Fruit fly (Drosophila melanogaster) whole organism, embryonic: Measurements from ENCODE around the gene CG7739.

Source experiments
- Abd-B ChIP-seq: fragments of 200-800 bp; sonication (Bioruptor generic); optimal IDR thresholded peaks from 2 replicates; lab custom pipeline; 2018; ENCODE audit warnings: missing biosample characterization, mild to moderate bottlenecking, missing genetic modification characterization, moderate library complexity
- CG14710 ChIP-seq: fragments of 200-800 bp; sonication (Bioruptor generic); optimal IDR thresholded peaks from 3 replicates; lab custom pipeline; 2019; ENCODE audit warnings: missing biosample characterization, mild to moderate bottlenecking, missing genetic modification characterization, moderate library complexity
- CG5245 ChIP-seq: fragments of 200-800 bp; sonication (Bioruptor generic); optimal IDR thresholded peaks from 3 replicates; lab custom pipeline; 2016; ENCODE audit warnings: missing biosample characterization, missing genetic modification characterization
- Hr78 ChIP-seq, 2 experiments: fragments of 200-800 bp in 1 of 2; fragments of >200 bp in 1 of 2; sonication (Bioruptor generic) in 1 of 2; optimal IDR thresholded peaks; 2 replicates each; lab custom pipeline; 2017 to 2019; ENCODE audit warnings: missing biosample characterization in 2 of 2, missing genetic modification characterization in 2 of 2, mild to moderate bottlenecking in 1 of 2, moderate library complexity in 1 of 2
- br ChIP-seq: fragments of >200 bp; optimal IDR thresholded peaks from 2 replicates; lab custom pipeline; 2017
- eve ChIP-seq, 2 experiments: fragments of >200 bp; optimal IDR thresholded peaks; 2 replicates each; lab custom pipeline; 2017; ENCODE audit warnings: missing biosample characterization in 2 of 2, missing genetic modification characterization in 2 of 2
- psq ChIP-seq: fragments of 200-800 bp; sonication (Bioruptor generic); optimal IDR thresholded peaks from 2 replicates; lab custom pipeline; 2017; ENCODE audit warnings: missing biosample characterization, missing genetic modification characterization
- rib ChIP-seq: fragments of 200-800 bp; sonication (Bioruptor generic); IDR thresholded peaks from 2 replicates; pipeline ENCODE4 v1.3.6; 2022; ENCODE audit warnings: missing biosample characterization, missing genetic modification characterization
- sens-2 ChIP-seq: fragments of 200-800 bp; sonication (Bioruptor generic); IDR thresholded peaks from 2 replicates; pipeline ENCODE4 v1.3.6; 2022; ENCODE audit warnings: missing biosample characterization, missing genetic modification characterization
- slbo ChIP-seq: fragments of 200-800 bp; sonication (Bioruptor generic); IDR thresholded peaks from 2 replicates; pipeline ENCODE4 v1.3.6; 2022; ENCODE audit warnings: missing biosample characterization, missing genetic modification characterization

- TF ChIP-seq br (lab: Kevin White, UChicago) (no peak), CG5245 (GFP tag; lab: Kevin White, UChicago) (no peak), Abd-B (peak; percentile 68), psq (GFP tag; lab: Kevin White, UChicago) (peak; percentile 20), sens-2 (GFP tag; lab: Robert Waterston, UW) (no peak), rib (GFP tag; lab: Robert Waterston, UW) (no peak), eve (GFP tag; optimal IDR thresholded peaks at IDR 0.05; lab: Kevin White, UChicago) (peak in 1 of 2 experiments; percentile 92), slbo (GFP tag; lab: Robert Waterston, UW) (peak; percentile 56), Hr78 (GFP tag; optimal IDR thresholded peaks at IDR 0.05; lab: Kevin White, UChicago) (no peak), CG14710 (peak; percentile 65)
These were observed 28.3 kb downstream of the CG7739 start for dm6 chr3L:15534274-15535227.
